Fruit fly (Drosophila melanogaster) whole organism, embryonic: Measurements from ENCODE around the gene CG12420.

Experiments used
- Ada2b ChIP-seq: fragments of 200-800 bp; sonication (Bioruptor generic); IDR thresholded peaks from 2 replicates; pipeline ENCODE4 v1.3.6; 2022; ENCODE audit warnings: missing biosample characterization, missing genetic modification characterization
- CG12155 ChIP-seq: fragments of 200-800 bp; sonication (Bioruptor generic); optimal IDR thresholded peaks from 3 replicates; lab custom pipeline; 2016; ENCODE audit warnings: missing biosample characterization, missing genetic modification characterization
- CG13775 ChIP-seq: fragments of 200-800 bp; sonication (Bioruptor generic); optimal IDR thresholded peaks from 3 replicates; lab custom pipeline; 2017; ENCODE audit warnings: missing biosample characterization, mild to moderate bottlenecking, missing genetic modification characterization
- CG13894 ChIP-seq: fragments of 200-800 bp; sonication (Bioruptor generic); optimal IDR thresholded peaks from 3 replicates; lab custom pipeline; 2018; ENCODE audit warnings: missing biosample characterization, mild to moderate bottlenecking, missing genetic modification characterization, moderate library complexity
- CG14014 ChIP-seq: fragments of 200-800 bp; sonication (Bioruptor generic); IDR thresholded peaks from 2 replicates; pipeline ENCODE4 v1.3.6; 2022; ENCODE audit warnings: missing biosample characterization, missing genetic modification characterization
- CG1647 ChIP-seq: fragments of 200-800 bp; sonication (Bioruptor generic); optimal IDR thresholded peaks from 3 replicates; lab custom pipeline; 2016; ENCODE audit warnings: missing biosample characterization, missing genetic modification characterization
- CG16779 ChIP-seq: fragments of 200-800 bp; sonication (Bioruptor generic); IDR thresholded peaks from 2 replicates; pipeline ENCODE4 v1.3.6; 2022; ENCODE audit warnings: missing biosample characterization, missing genetic modification characterization
- CG17385 ChIP-seq: fragments of 200-800 bp; sonication (Bioruptor generic); optimal IDR thresholded peaks from 3 replicates; lab custom pipeline; 2018; ENCODE audit warnings: missing biosample characterization, mild to moderate bottlenecking, missing genetic modification characterization
- CG17568 ChIP-seq: fragments of 200-800 bp; sonication (Bioruptor generic); optimal IDR thresholded peaks from 2 replicates; lab custom pipeline; 2018; ENCODE audit warnings: missing biosample characterization, mild to moderate bottlenecking, missing genetic modification characterization, moderate library complexity
- CG18476 ChIP-seq: fragments of 200-800 bp; sonication (Bioruptor generic); optimal IDR thresholded peaks from 2 replicates; lab custom pipeline; 2016; ENCODE audit warnings: missing biosample characterization, mild to moderate bottlenecking, missing genetic modification characterization
- CG42726 ChIP-seq: fragments of 200-800 bp; sonication (Bioruptor generic); IDR thresholded peaks from 2 replicates; pipeline ENCODE4 v1.3.6; 2022; ENCODE audit warnings: missing biosample characterization, missing genetic modification characterization; ENCODE audit not compliant: partially characterized antibody
- CG4617 ChIP-seq: fragments of 200-800 bp; sonication (Bioruptor generic); optimal IDR thresholded peaks from 3 replicates; lab custom pipeline; 2016; ENCODE audit warnings: missing biosample characterization, missing genetic modification characterization, borderline replicate concordance
- CG6791 ChIP-seq: fragments of 200-800 bp; sonication (Bioruptor generic); IDR thresholded peaks from 3 replicates; pipeline ENCODE4 v1.3.6; 2022; ENCODE audit warnings: missing biosample characterization, missing genetic modification characterization; ENCODE audit not compliant: partially characterized antibody
- CG7271 ChIP-seq: fragments of 200-800 bp; sonication (Bioruptor generic); optimal IDR thresholded peaks from 2 replicates; lab custom pipeline; 2018; ENCODE audit warnings: missing biosample characterization, mild to moderate bottlenecking, missing genetic modification characterization, moderate library complexity
- CG7963 ChIP-seq: fragments of 200-800 bp; sonication (Bioruptor generic); IDR thresholded peaks from 3 replicates; pipeline ENCODE4 v1.3.6; 2022; ENCODE audit warnings: missing biosample characterization, missing genetic modification characterization; ENCODE audit not compliant: partially characterized antibody
- CG8089 ChIP-seq: fragments of 200-800 bp; sonication (Bioruptor generic); optimal IDR thresholded peaks from 3 replicates; lab custom pipeline; 2016; ENCODE audit warnings: missing biosample characterization, missing genetic modification characterization
- CG8281 ChIP-seq: fragments of 200-800 bp; sonication (Bioruptor generic); optimal IDR thresholded peaks from 2 replicates; lab custom pipeline; 2018; ENCODE audit warnings: missing biosample characterization, mild to moderate bottlenecking, missing genetic modification characterization, moderate library complexity
- CG9876 ChIP-seq: fragments of 200-800 bp; sonication (Bioruptor generic); optimal IDR thresholded peaks from 2 replicates; lab custom pipeline; 2016; ENCODE audit warnings: missing biosample characterization, missing genetic modification characterization
- Hr39 ChIP-seq: fragments of >200 bp; optimal IDR thresholded peaks from 2 replicates; lab custom pipeline; 2017
- Jarid2 ChIP-seq: fragments of 200-800 bp; sonication (Bioruptor generic); optimal IDR thresholded peaks from 3 replicates; lab custom pipeline; 2017; ENCODE audit warnings: mild to moderate bottlenecking, missing biosample characterization, missing genetic modification reagents, missing genetic modification characterization
- Lpt ChIP-seq: fragments of >200 bp; optimal IDR thresholded peaks from 2 replicates; lab custom pipeline; 2018; ENCODE audit warnings: missing biosample characterization, missing genetic modification characterization
- MESR4 ChIP-seq: fragments of 200-800 bp; sonication (Bioruptor generic); optimal IDR thresholded peaks from 2 replicates; lab custom pipeline; 2018; ENCODE audit warnings: missing biosample characterization, mild to moderate bottlenecking, missing genetic modification characterization, moderate library complexity
- NC2α ChIP-seq: fragments of 200-800 bp; sonication (Bioruptor generic); optimal IDR thresholded peaks from 2 replicates; lab custom pipeline; 2016; ENCODE audit warnings: missing biosample characterization, missing genetic modification characterization
- Stat92E ChIP-seq, 3 experiments: fragments of >200 bp in 2 of 3; fragments of 200-800 bp in 1 of 3; sonication (Bioruptor generic) in 1 of 3; optimal IDR thresholded peaks; 2 replicates each; lab custom pipeline; 2017 to 2019; ENCODE audit warnings: missing biosample characterization in 3 of 3, missing genetic modification characterization in 3 of 3, mild to moderate bottlenecking in 1 of 3, moderate library complexity in 1 of 3
- Trl ChIP-seq, 3 experiments: fragments of >200 bp in 2 of 3; fragments of 200-800 bp in 1 of 3; sonication (Bioruptor generic) in 1 of 3; optimal IDR thresholded peaks; 2 replicates in 1 of 3; 3 replicates in 2 of 3; lab custom pipeline; 2016 to 2017; ENCODE audit warnings: missing biosample characterization in 1 of 3, missing genetic modification characterization in 1 of 3
- ac ChIP-seq: fragments of 200-800 bp; sonication (Bioruptor generic); optimal IDR thresholded peaks from 3 replicates; lab custom pipeline; 2017; ENCODE audit warnings: missing biosample characterization, mild to moderate bottlenecking, missing genetic modification characterization
- aop ChIP-seq: fragments of 200-800 bp; sonication (Bioruptor generic); IDR thresholded peaks from 2 replicates; pipeline ENCODE4 v1.3.6; 2022; ENCODE audit warnings: missing biosample characterization, missing genetic modification characterization
- ash1 ChIP-seq: fragments of 200-800 bp; sonication (Bioruptor generic); optimal IDR thresholded peaks from 2 replicates; lab custom pipeline; 2018; ENCODE audit warnings: missing biosample characterization, mild to moderate bottlenecking, missing genetic modification characterization
- br ChIP-seq: fragments of >200 bp; optimal IDR thresholded peaks from 2 replicates; lab custom pipeline; 2017
- cg ChIP-seq: fragments of 200-800 bp; sonication (Bioruptor generic); optimal IDR thresholded peaks from 3 replicates; lab custom pipeline; 2019; ENCODE audit warnings: missing biosample characterization, mild to moderate bottlenecking, missing genetic modification characterization, moderate library complexity
- crol ChIP-seq: fragments of 200-800 bp; sonication (Bioruptor generic); IDR thresholded peaks from 2 replicates; pipeline ENCODE4 v1.3.6; 2022; ENCODE audit warnings: missing biosample characterization, missing genetic modification characterization
- crp ChIP-seq, 2 experiments: fragments of 200-800 bp; sonication (Bioruptor generic); optimal IDR thresholded peaks; 2 replicates in 1 of 2; 3 replicates in 1 of 2; lab custom pipeline; 2017; ENCODE audit warnings: missing biosample characterization in 2 of 2, missing genetic modification characterization in 2 of 2, mild to moderate bottlenecking in 1 of 2, moderate library complexity in 1 of 2
- dati ChIP-seq: fragments of 200-800 bp; sonication (Bioruptor generic); IDR thresholded peaks from 2 replicates; pipeline ENCODE4 v1.3.6; 2022; ENCODE audit warnings: missing biosample characterization, missing genetic modification characterization
- ewg ChIP-seq: fragments of 200-800 bp; sonication (Bioruptor generic); optimal IDR thresholded peaks from 3 replicates; lab custom pipeline; 2017; ENCODE audit warnings: mild to moderate bottlenecking, missing biosample characterization, missing genetic modification reagents, missing genetic modification characterization
- fd96Cb ChIP-seq: fragments of 200-800 bp; sonication (Bioruptor generic); optimal IDR thresholded peaks from 2 replicates; lab custom pipeline; 2018; ENCODE audit warnings: missing biosample characterization, mild to moderate bottlenecking, missing genetic modification characterization, moderate library complexity
- fru ChIP-seq: fragments of >200 bp; optimal IDR thresholded peaks from 2 replicates; lab custom pipeline; 2017
- gem ChIP-seq: fragments of 200-800 bp; sonication (Bioruptor generic); optimal IDR thresholded peaks from 2 replicates; lab custom pipeline; 2019; ENCODE audit warnings: missing biosample characterization, mild to moderate bottlenecking, missing genetic modification characterization, moderate library complexity
- nerfin-1 ChIP-seq: fragments of 200-800 bp; sonication (Bioruptor generic); optimal IDR thresholded peaks from 3 replicates; lab custom pipeline; 2019; ENCODE audit warnings: missing biosample characterization, mild to moderate bottlenecking, missing genetic modification characterization, moderate library complexity
- psq ChIP-seq: fragments of 200-800 bp; sonication (Bioruptor generic); optimal IDR thresholded peaks from 2 replicates; lab custom pipeline; 2017; ENCODE audit warnings: missing biosample characterization, missing genetic modification characterization
- pzg ChIP-seq: fragments of 200-800 bp; sonication (Bioruptor generic); optimal IDR thresholded peaks from 3 replicates; lab custom pipeline; 2018; ENCODE audit warnings: missing biosample characterization, mild to moderate bottlenecking, missing genetic modification characterization, moderate library complexity
- ro ChIP-seq: fragments of 200-800 bp; sonication (Bioruptor generic); IDR thresholded peaks from 2 replicates; pipeline ENCODE4 v1.3.6; 2022; ENCODE audit warnings: missing biosample characterization, missing genetic modification characterization
- sens ChIP-seq: fragments of 200-800 bp; sonication (Bioruptor generic); peaks from one replicate; lab custom pipeline; 2016; ENCODE audit warnings: missing biosample characterization, missing genetic modification characterization
- twi ChIP-seq: fragments of 200-800 bp; optimal IDR thresholded peaks from 2 replicates; lab custom pipeline; 2019; ENCODE audit warnings: missing biosample characterization, mild to moderate bottlenecking, missing genetic modification characterization, moderate library complexity

The CG12420 gene

DNA sequence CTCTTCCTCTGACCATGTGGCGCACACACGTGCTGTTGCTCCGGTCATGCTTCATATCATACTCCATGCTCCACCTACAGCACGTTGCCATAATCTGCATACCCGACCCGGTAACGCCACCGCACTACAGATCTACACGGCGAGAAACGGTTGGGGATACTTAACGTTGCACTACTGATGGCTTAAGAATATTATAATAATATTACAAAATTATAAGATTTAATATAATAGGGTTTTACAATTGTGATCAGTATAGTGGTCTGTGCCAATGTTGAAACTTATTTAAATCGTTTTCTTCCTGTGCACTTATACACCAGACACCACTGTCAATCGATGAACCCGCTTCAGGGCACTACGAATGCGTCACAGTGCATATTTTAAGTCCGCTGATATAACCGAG is 9.1 kb upstream of the CG12420 start (continued):
- no peak for TF ChIP-seq br

DNA sequence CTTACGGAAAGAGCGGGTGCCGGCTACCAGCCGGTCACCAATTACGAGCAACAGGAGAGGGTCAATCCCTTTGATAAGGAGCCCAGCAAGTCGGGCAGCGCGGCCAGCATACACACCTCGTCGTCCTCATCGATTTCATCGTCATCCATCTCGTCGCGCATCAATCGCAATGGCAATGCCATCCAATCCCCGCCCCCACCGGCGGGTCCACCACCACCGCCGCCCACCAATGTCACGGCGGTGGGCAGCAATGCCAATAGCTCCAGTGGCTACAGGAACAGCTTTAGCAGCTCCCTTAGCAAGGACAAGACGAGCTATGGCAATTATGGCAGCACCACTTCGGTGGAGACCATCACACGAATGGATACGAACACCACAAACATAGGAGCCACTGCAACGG is 4.5 kb upstream of the CG12420 start:
- TF ChIP-seq ro (no peak), Hr39 (peak; percentile 12)
- TF ChIP-seq, all 482 proteins: peak for 1

DNA sequence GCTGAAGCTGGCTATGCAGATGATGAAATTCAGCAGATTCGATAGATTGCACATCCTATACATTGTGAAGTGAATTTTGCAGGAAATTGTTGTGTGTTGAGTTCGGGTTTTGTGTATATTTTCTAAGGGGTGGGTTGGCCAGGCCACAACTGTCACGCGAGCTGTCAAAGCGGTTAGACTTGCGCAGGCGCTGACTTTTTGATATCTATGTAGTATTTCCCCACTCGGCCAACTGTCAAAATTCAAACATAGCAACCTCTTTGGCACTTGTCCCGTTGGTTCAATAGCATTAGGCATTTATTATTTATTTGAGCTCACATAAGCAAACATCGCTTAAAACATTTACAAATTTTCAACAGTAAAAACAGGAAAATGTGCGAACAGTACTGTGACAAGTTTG is 2.1 kb downstream of the CG12420 start, which contains the start of the genes CG12817 and CG34107:
Gene CG12817 (minus strand): TSS at position 132 of the 400 bp plus-strand sequence.
Gene CG34107 (plus strand): TSS at position 316 of the 400 bp plus-strand sequence.
- TF ChIP-seq fru (no peak), CG18476 (GFP tag; lab: Kevin White, UChicago) (no peak), ewg (peak; percentile 89), CG7963 (GFP tag; lab: Robert Waterston, UW) (no peak), aop (no peak), Ada2b (no peak), CG1647 (GFP tag; lab: Kevin White, UChicago) (no peak), pzg (GFP tag; lab: Kevin White, UChicago) (peak; percentile 8), psq (no peak), gem (tag; lab: Kevin White, UChicago) (no peak), CG14014 (no peak), CG12155 (no peak), CG13775 (GFP tag; lab: Kevin White, UChicago) (no peak)

DNA sequence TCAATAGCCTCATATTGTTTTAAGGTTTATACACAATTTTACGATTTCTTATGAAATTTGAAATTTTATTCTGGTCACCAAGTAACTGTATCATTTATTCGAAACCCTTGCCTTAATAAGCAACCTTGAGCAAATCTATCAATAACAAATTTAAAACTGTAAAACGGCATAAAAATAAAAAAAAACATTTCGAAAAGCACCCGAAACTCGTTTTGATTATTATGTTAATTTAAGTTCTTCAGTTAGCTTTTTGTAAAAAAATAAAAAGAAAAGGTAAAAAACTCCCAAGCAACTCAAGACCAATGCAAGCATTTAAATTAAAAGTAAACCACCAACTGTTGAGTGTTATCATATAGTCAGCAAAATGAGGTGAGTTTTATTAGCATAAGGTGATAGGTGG is 2.9 kb downstream of the CG12420 start, which contains the start of gene CG42795:
Gene CG42795 (plus strand): TSS at position 301 of the 400 bp plus-strand sequence.
- TF ChIP-seq CG4617 (GFP tag; lab: Kevin White, UChicago): no peak
- TF ChIP-seq CG8089 (GFP tag; lab: Kevin White, UChicago): no peak
- TF ChIP-seq dati (GFP tag; lab: Robert Waterston, UW): no peak
- no peak for TF ChIP-seq crol (GFP tag; lab: Robert Waterston, UW)
- TF ChIP-seq MESR4 (GFP tag; lab: Kevin White, UChicago): no peak

DNA sequence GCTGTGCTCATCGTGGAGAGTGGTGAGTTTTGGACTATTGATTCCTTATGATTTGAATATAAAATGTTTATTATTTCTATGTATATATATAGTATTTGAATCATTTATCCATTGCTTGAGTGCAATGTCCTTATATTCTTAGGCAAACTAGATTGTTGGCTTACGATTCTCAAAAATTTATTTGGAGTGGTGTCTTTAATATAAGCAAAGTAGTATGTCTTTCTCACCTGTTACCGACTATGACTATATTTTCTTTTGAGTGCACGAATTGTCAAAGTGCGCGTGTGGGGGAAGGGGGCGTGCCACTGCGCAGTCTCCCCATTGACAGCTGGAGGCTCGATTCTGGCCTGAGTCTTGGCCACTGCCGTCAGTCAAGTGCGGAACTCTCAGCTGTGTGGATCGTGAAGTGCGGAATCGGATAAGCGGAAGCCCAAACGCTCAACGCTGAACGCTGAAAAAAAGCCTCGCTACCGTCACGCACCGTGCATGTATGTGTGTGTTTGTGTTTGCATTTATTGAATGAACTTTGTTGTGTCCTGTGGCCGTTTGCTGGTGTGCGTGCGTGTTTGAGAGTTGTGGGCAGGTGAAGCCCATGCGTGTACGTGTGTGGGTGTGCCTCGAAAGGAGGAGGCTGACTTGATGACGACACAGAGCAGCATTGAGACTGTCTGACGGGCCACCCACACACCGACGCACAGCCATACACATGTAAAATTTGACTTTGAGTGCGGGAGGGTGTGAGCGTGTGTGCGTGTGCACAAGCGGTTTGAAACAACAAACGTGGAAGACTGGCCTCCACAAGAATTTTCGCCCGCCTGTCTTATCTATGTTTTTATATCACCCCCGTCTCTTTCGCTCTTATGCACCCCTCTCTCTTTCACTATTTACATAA is 3.9 kb downstream of the CG12420 start:
- TF ChIP-seq ash1: no peak
- no peak for TF ChIP-seq CG17385
- TF ChIP-seq CG42726 (GFP tag; lab: Robert Waterston, UW): 0 out of 2 replicates have a peak, but pooled peaks have one; percentile 17
- peak; percentile 18 for TF ChIP-seq CG13894 (tag; lab: Kevin White, UChicago)
- no peak for TF ChIP-seq CG7271 (tag; lab: Kevin White, UChicago)
- peak; percentile 25 for TF ChIP-seq sens (GFP tag; lab: Kevin White, UChicago)
- no peak for TF ChIP-seq fd96Cb (tag; lab: Kevin White, UChicago)
- TF ChIP-seq CG8281: no peak
- peak; percentile 40 for TF ChIP-seq Jarid2 (GFP tag; lab: Kevin White, UChicago)
- TF ChIP-seq CG6791 (GFP tag; lab: Robert Waterston, UW): no peak
- TF ChIP-seq CG17568 (GFP tag; lab: Kevin White, UChicago): no peak
- TF ChIP-seq nerfin-1 (tag; lab: Kevin White, UChicago): peak; percentile 49
- TF ChIP-seq Trl (optimal IDR thresholded peaks at IDR 0.05; lab: Kevin White, UChicago): no peak
- TF ChIP-seq Trl (GFP tag; optimal IDR thresholded peaks at IDR 0.05; lab: Kevin White, UChicago): no peak
- peak in 1 of 2 experiments; percentile 20 for TF ChIP-seq crp (GFP tag; optimal IDR thresholded peaks at IDR 0.05; lab: Kevin White, UChicago)
- TF ChIP-seq CG16779: peak; percentile 73
- TF ChIP-seq Lpt (GFP tag; lab: Kevin White, UChicago): no peak
- TF ChIP-seq ac (GFP tag; lab: Kevin White, UChicago): no peak
- no peak for TF ChIP-seq twi (tag; lab: Kevin White, UChicago)
- peak; percentile 62 for TF ChIP-seq cg
- no peak for TF ChIP-seq NC2α (GFP tag; lab: Kevin White, UChicago)
- no peak for TF ChIP-seq Stat92E (GFP tag; optimal IDR thresholded peaks at IDR 0.05; lab: Kevin White, UChicago)
- TF ChIP-seq CG9876 (GFP tag; lab: Kevin White, UChicago): no peak
